Fruit fly (Drosophila melanogaster) whole organism, prepupa: ENCODE measurements around the gene CG9154.

Experiments used
- CG10669 ChIP-seq: fragments of 200-800 bp; sonication (Bioruptor generic); optimal IDR thresholded peaks from 3 replicates; lab custom pipeline; 2018; ENCODE audit warnings: missing biosample characterization, mild to moderate bottlenecking, missing genetic modification characterization, moderate library complexity
- CG34406 ChIP-seq: fragments of 200-800 bp; sonication (Bioruptor generic); optimal IDR thresholded peaks from 3 replicates; lab custom pipeline; 2016; ENCODE audit warnings: missing biosample characterization, missing genetic modification characterization
- CG8632 ChIP-seq: fragments of 200-800 bp; sonication (Bioruptor generic); optimal IDR thresholded peaks from 3 replicates; lab custom pipeline; 2016; ENCODE audit warnings: missing biosample characterization, missing genetic modification characterization
- OdsH ChIP-seq: fragments of 200-800 bp; sonication (Bioruptor generic); optimal IDR thresholded peaks from 3 replicates; lab custom pipeline; 2016; ENCODE audit warnings: missing biosample characterization, missing genetic modification characterization
- Sox14 ChIP-seq: fragments of 200-800 bp; sonication (Bioruptor generic); optimal IDR thresholded peaks from 3 replicates; lab custom pipeline; 2016; ENCODE audit warnings: missing biosample characterization, missing genetic modification characterization
- fd85E ChIP-seq: fragments of 200-800 bp; sonication (Bioruptor generic); optimal IDR thresholded peaks from 3 replicates; lab custom pipeline; 2016; ENCODE audit warnings: missing biosample characterization, missing genetic modification characterization

DNA sequence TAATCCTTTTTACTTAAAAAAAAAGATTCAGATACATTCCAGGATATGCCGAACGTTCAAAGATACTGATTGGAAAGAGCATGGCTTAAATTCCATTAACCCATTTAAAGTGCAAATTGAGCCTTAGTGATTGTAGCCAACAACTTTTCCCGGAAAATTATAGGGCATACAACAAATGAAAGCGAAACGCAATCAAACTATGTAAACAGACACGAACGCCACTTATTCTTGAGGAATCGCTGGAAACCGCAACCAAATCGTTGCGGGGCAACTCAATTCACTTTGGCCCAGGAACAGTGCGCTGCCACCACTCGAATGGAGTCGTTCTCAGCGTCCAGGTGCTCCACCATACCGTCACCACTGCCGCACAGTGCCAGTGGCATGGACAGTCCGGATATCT, 50.0 kb downstream of the CG9154 start, which contains the start of gene CG13996:
- TF ChIP-seq CG34406 (no peak), fd85E (no peak), Sox14 (GFP tag; lab: Kevin White, UChicago) (no peak), OdsH (GFP tag; lab: Kevin White, UChicago) (no peak), CG8632 (GFP tag; lab: Kevin White, UChicago) (no peak), CG10669 (no peak)
